Worm (Caenorhabditis elegans): Measurements from ENCODE around the gene nhr-84.

ce11 chrV:15831586-15831985, 47.8 kb downstream of the nhr-84 start, which contains the start of gene srbc-56:
- TF ChIP-seq lin-39 (tag; optimal IDR thresholded peaks at IDR 0.05), result no peak
- no peak for TF ChIP-seq ama-1 (optimal IDR thresholded peaks at IDR 0.05)

Measured in whole organism, L1 larva.